Worm (Caenorhabditis elegans): ENCODE results near the gene slc-28.2.

slc-28.2 gene

ce11 chrV:3459919-3460318 is at the start of gene slc-28.2:
Gene slc-28.2, plus strand, starts transcription at chrV:3460219.
- no peak for TF ChIP-seq zip-8 (tag; optimal IDR thresholded peaks at IDR 0.05)
- no peak for TF ChIP-seq elt-3 (tag; optimal IDR thresholded peaks at IDR 0.05)
- no peak for TF ChIP-seq M03D4.4 (tag; optimal IDR thresholded peaks at IDR 0.05)
- no peak for TF ChIP-seq pha-4 (tag; optimal IDR thresholded peaks at IDR 0.05)
- TF ChIP-seq lin-13 (tag; optimal IDR thresholded peaks at IDR 0.05): no peak
- TF ChIP-seq hlh-1 (tag; optimal IDR thresholded peaks at IDR 0.05): no peak
- no peak for TF ChIP-seq sptf-1 (tag; optimal IDR thresholded peaks at IDR 0.05)
- no peak for TF ChIP-seq sem-2 (GFP tag; optimal IDR thresholded peaks at IDR 0.05)
- no peak for TF ChIP-seq mab-5 (tag; optimal IDR thresholded peaks at IDR 0.05)
- no peak for TF ChIP-seq blmp-1 (tag; optimal IDR thresholded peaks at IDR 0.05)
- TF ChIP-seq mls-2 (tag; optimal IDR thresholded peaks at IDR 0.05): no peak

- TF ChIP-seq nhr-237 (tag; optimal IDR thresholded peaks at IDR 0.05): no peak
- no peak for TF ChIP-seq ceh-39 (tag; optimal IDR thresholded peaks at IDR 0.05)
- no peak for TF ChIP-seq ham-2 (GFP tag; optimal IDR thresholded peaks at IDR 0.05)
- no peak for TF ChIP-seq nhr-12 (tag; optimal IDR thresholded peaks at IDR 0.05)
- TF ChIP-seq drap-1 (GFP tag; optimal IDR thresholded peaks at IDR 0.05): no peak
- TF ChIP-seq lsy-2 (tag; optimal IDR thresholded peaks at IDR 0.05): no peak
- TF ChIP-seq blmp-1 (tag; optimal IDR thresholded peaks at IDR 0.05): no peak
- no peak for TF ChIP-seq zip-8 (tag; optimal IDR thresholded peaks at IDR 0.05)
- TF ChIP-seq elt-3 (tag; optimal IDR thresholded peaks at IDR 0.05): no peak
- no peak for TF ChIP-seq nhr-2 (tag; optimal IDR thresholded peaks at IDR 0.05)
- no peak for TF ChIP-seq ceh-83 (GFP tag; optimal IDR thresholded peaks at IDR 0.05)
- no peak for TF ChIP-seq mab-5 (tag; optimal IDR thresholded peaks at IDR 0.05)
- TF ChIP-seq sptf-1 (tag; optimal IDR thresholded peaks at IDR 0.05): no peak
- no peak for TF ChIP-seq ztf-11 (tag; optimal IDR thresholded peaks at IDR 0.05)
- TF ChIP-seq lin-32 (GFP tag; optimal IDR thresholded peaks at IDR 0.05): no peak
- no peak for TF ChIP-seq hlh-1 (tag; optimal IDR thresholded peaks at IDR 0.05)
- no peak for TF ChIP-seq nhr-76 (tag; optimal IDR thresholded peaks at IDR 0.05)
- TF ChIP-seq flh-1 (GFP tag; optimal IDR thresholded peaks at IDR 0.05): no peak
- no peak for TF ChIP-seq mep-1 (tag; optimal IDR thresholded peaks at IDR 0.05)
- TF ChIP-seq unc-39 (tag; optimal IDR thresholded peaks at IDR 0.05): no peak
These were observed 47.0 kb upstream of the slc-28.2 start, which contains the start of gene txt-11 for ce11 chrV:3413010-3413409. Gene txt-11, plus strand, starts transcription at chrV:3413310.

ce11 chrV:3417928-3418327 is 42.1 kb upstream of the slc-28.2 start, which contains the start of gene T20D4.3:
Gene T20D4.3, plus strand, starts transcription at chrV:3418228.
- TF ChIP-seq sem-2 (GFP tag; optimal IDR thresholded peaks at IDR 0.05): no peak
- no peak for TF ChIP-seq ham-2 (GFP tag; optimal IDR thresholded peaks at IDR 0.05)
- no peak for TF ChIP-seq nhr-12 (tag; optimal IDR thresholded peaks at IDR 0.05)
- no peak for TF ChIP-seq lin-13 (tag; optimal IDR thresholded peaks at IDR 0.05)
- TF ChIP-seq unc-39 (tag; optimal IDR thresholded peaks at IDR 0.05): no peak
- TF ChIP-seq unc-62 (GFP tag; optimal IDR thresholded peaks at IDR 0.05): no peak
- TF ChIP-seq hlh-1 (tag; optimal IDR thresholded peaks at IDR 0.05): no peak

ce11 chrV:3424341-3424740 is 35.7 kb upstream of the slc-28.2 start, which contains the start of gene srab-21:
Gene srab-21, minus strand, starts transcription at chrV:3424441.
- TF ChIP-seq mab-5 (tag; optimal IDR thresholded peaks at IDR 0.05): no peak
- TF ChIP-seq mls-2 (tag; optimal IDR thresholded peaks at IDR 0.05): no peak
- TF ChIP-seq drap-1 (GFP tag; optimal IDR thresholded peaks at IDR 0.05): no peak
- TF ChIP-seq nhr-12 (tag; optimal IDR thresholded peaks at IDR 0.05): no peak
- no peak for TF ChIP-seq nhr-76 (tag; optimal IDR thresholded peaks at IDR 0.05)
- TF ChIP-seq bed-3 (GFP tag; optimal IDR thresholded peaks at IDR 0.05): no peak
- no peak for TF ChIP-seq sem-2 (GFP tag; optimal IDR thresholded peaks at IDR 0.05)
- TF ChIP-seq unc-120 (tag; optimal IDR thresholded peaks at IDR 0.05; ENCODE audit: poor library complexity, severe bottlenecking): no peak
- no peak for TF ChIP-seq unc-62 (GFP tag; optimal IDR thresholded peaks at IDR 0.05)
- TF ChIP-seq flh-1 (GFP tag; optimal IDR thresholded peaks at IDR 0.05): no peak
- no peak for TF ChIP-seq ceh-39 (tag; optimal IDR thresholded peaks at IDR 0.05)
- no peak for TF ChIP-seq tbx-8 (GFP tag; optimal IDR thresholded peaks at IDR 0.05)
- no peak for TF ChIP-seq ceh-43 (GFP tag; optimal IDR thresholded peaks at IDR 0.05)
- no peak for TF ChIP-seq sptf-1 (tag; optimal IDR thresholded peaks at IDR 0.05)
- TF ChIP-seq ces-1 (GFP tag; optimal IDR thresholded peaks at IDR 0.05): no peak

- no peak for TF ChIP-seq mab-5 (tag; optimal IDR thresholded peaks at IDR 0.05)
- no peak for TF ChIP-seq unc-62 (GFP tag; optimal IDR thresholded peaks at IDR 0.05)
- TF ChIP-seq nhr-12 (tag; optimal IDR thresholded peaks at IDR 0.05): no peak
- TF ChIP-seq lin-13 (tag; optimal IDR thresholded peaks at IDR 0.05): no peak
- TF ChIP-seq nhr-2 (tag; optimal IDR thresholded peaks at IDR 0.05): no peak
- TF ChIP-seq elt-1 (tag; optimal IDR thresholded peaks at IDR 0.05; ENCODE audit: borderline replicate concordance, insufficient read depth): no peak
These were observed 33.9 kb upstream of the slc-28.2 start, which contains the start of gene srab-22 for ce11 chrV:3426076-3426475. Gene srab-22, plus strand, starts transcription at chrV:3426376.

All from whole organism, mixed stage, embryonic.